Worm (Caenorhabditis elegans) whole organism, late embryonic: ENCODE measurements around the gene ZK1320.9.

Source experiments
- F13H6.1 ChIP-seq: sonication (generic microtip); optimal IDR thresholded peaks from 2 replicates; lab custom pipeline; 2016; ENCODE audit warnings: missing genetic modification characterization, missing compliant biosample characterization
- K09A11.1 ChIP-seq: sonication (generic microtip); optimal IDR thresholded peaks from 2 replicates; lab custom pipeline; 2017; ENCODE audit warnings: antibody characterized with exemption, mild to moderate bottlenecking, missing genetic modification characterization, missing compliant biosample characterization; ENCODE audit not compliant: insufficient read depth
- T23F11.4 ChIP-seq: fragments of 200-800 bp; sonication (Bioruptor generic); optimal IDR thresholded peaks from 2 replicates; lab custom pipeline; 2018; ENCODE audit warnings: mild to moderate bottlenecking, missing genetic modification characterization, missing compliant biosample characterization
- Y22D7AL.16 ChIP-seq: sonication (generic microtip); optimal IDR thresholded peaks from 2 replicates; lab custom pipeline; 2016; ENCODE audit warnings: missing genetic modification characterization, missing compliant biosample characterization
- ahr-1 ChIP-seq: sonication (generic microtip); optimal IDR thresholded peaks from 2 replicates; lab custom pipeline; 2016; ENCODE audit warnings: missing genetic modification characterization, missing compliant biosample characterization
- ceh-14 ChIP-seq: sonication (generic microtip); optimal IDR thresholded peaks from 2 replicates; lab custom pipeline; 2016; ENCODE audit warnings: missing genotype, missing genetic modification characterization, missing compliant biosample characterization
- ceh-19 ChIP-seq: fragments of 200-800 bp; sonication (Bioruptor generic); optimal IDR thresholded peaks from 2 replicates; lab custom pipeline; 2018; ENCODE audit warnings: mild to moderate bottlenecking, missing genetic modification characterization, missing compliant biosample characterization
- ceh-24 ChIP-seq: sonication (generic microtip); optimal IDR thresholded peaks from 2 replicates; lab custom pipeline; 2016; ENCODE audit warnings: mild to moderate bottlenecking, missing genetic modification characterization, missing compliant biosample characterization
- ceh-31 ChIP-seq: sonication (generic microtip); optimal IDR thresholded peaks from 2 replicates; lab custom pipeline; 2016; ENCODE audit warnings: missing genetic modification characterization, missing compliant biosample characterization
- ceh-45 ChIP-seq: fragments of 200-800 bp; sonication (Bioruptor generic); IDR thresholded peaks from 2 replicates; pipeline ENCODE4 v1.3.6; 2022; ENCODE audit warnings: missing genetic modification reagents, missing genetic modification characterization, missing compliant biosample characterization
- ceh-48 ChIP-seq: sonication (generic microtip); optimal IDR thresholded peaks from 2 replicates; lab custom pipeline; 2016; ENCODE audit warnings: missing genetic modification characterization, inconsistent platforms, missing compliant biosample characterization
- ceh-9 ChIP-seq: sonication (generic microtip); optimal IDR thresholded peaks from 2 replicates; lab custom pipeline; 2016; ENCODE audit warnings: mild to moderate bottlenecking, missing genetic modification characterization, inconsistent platforms, missing compliant biosample characterization
- che-1 ChIP-seq: sonication (generic microtip); optimal IDR thresholded peaks from 2 replicates; lab custom pipeline; 2016; ENCODE audit warnings: mild to moderate bottlenecking, missing genetic modification characterization, missing compliant biosample characterization
- elt-2 ChIP-seq: sonication (generic microtip); optimal IDR thresholded peaks from 2 replicates; lab custom pipeline; 2016; ENCODE audit warnings: missing genetic modification reagents, missing genetic modification characterization, missing compliant biosample characterization
- elt-4 ChIP-seq: sonication (generic microtip); optimal IDR thresholded peaks from 2 replicates; lab custom pipeline; 2016; ENCODE audit warnings: missing genetic modification characterization, missing compliant biosample characterization
- ets-4 ChIP-seq: sonication (generic microtip); optimal IDR thresholded peaks from 2 replicates; lab custom pipeline; 2016; ENCODE audit warnings: missing genetic modification characterization, missing compliant biosample characterization
- fkh-10 ChIP-seq: fragments of 150-350 bp; optimal IDR thresholded peaks from 2 replicates; lab custom pipeline; 2014; ENCODE audit warnings: missing biosample characterization, missing genetic modification reagents, missing genetic modification characterization
- fkh-6 ChIP-seq: sonication (generic microtip); optimal IDR thresholded peaks from 2 replicates; lab custom pipeline; 2016; ENCODE audit warnings: missing genetic modification characterization, missing compliant biosample characterization
- hlh-30 ChIP-seq: sonication (generic microtip); optimal IDR thresholded peaks from 2 replicates; lab custom pipeline; 2017; ENCODE audit warnings: antibody characterized with exemption, missing genetic modification characterization, missing compliant biosample characterization; ENCODE audit not compliant: insufficient read depth
- hlh-8 ChIP-seq: sonication (generic microtip); optimal IDR thresholded peaks from 2 replicates; lab custom pipeline; 2016; ENCODE audit warnings: missing genotype, missing genetic modification characterization, missing compliant biosample characterization
- madf-2 ChIP-seq: sonication (generic microtip); optimal IDR thresholded peaks from 2 replicates; lab custom pipeline; 2017; ENCODE audit warnings: missing genetic modification characterization, missing compliant biosample characterization
- mec-3 ChIP-seq: sonication (generic microtip); optimal IDR thresholded peaks from 2 replicates; lab custom pipeline; 2016; ENCODE audit warnings: borderline replicate concordance, missing genetic modification characterization, missing compliant biosample characterization
- nfya-1 ChIP-seq: sonication (generic microtip); optimal IDR thresholded peaks from 2 replicates; lab custom pipeline; 2017; ENCODE audit warnings: missing genetic modification characterization, mild to moderate bottlenecking, missing compliant biosample characterization, antibody characterized with exemption, moderate library complexity
- odd-2 ChIP-seq: sonication (generic microtip); optimal IDR thresholded peaks from 2 replicates; lab custom pipeline; 2017; ENCODE audit warnings: antibody characterized with exemption, mild to moderate bottlenecking, missing genetic modification characterization, missing compliant biosample characterization
- pag-3 ChIP-seq: sonication (generic microtip); optimal IDR thresholded peaks from 2 replicates; lab custom pipeline; 2016; ENCODE audit warnings: missing compliant biosample characterization, missing genetic modification characterization, borderline replicate concordance
- pat-9 ChIP-seq: fragments of 200-800 bp; sonication (Bioruptor generic); optimal IDR thresholded peaks from 2 replicates; lab custom pipeline; 2018; ENCODE audit warnings: mild to moderate bottlenecking, missing genetic modification characterization, moderate library complexity, missing compliant biosample characterization
- pax-1 ChIP-seq: fragments of 150-350 bp; optimal IDR thresholded peaks from 2 replicates; lab custom pipeline; 2014; ENCODE audit warnings: missing biosample characterization, missing genetic modification characterization
- pha-2 ChIP-seq: sonication (generic microtip); optimal IDR thresholded peaks from 2 replicates; lab custom pipeline; 2017; ENCODE audit warnings: mild to moderate bottlenecking, missing genetic modification characterization, missing compliant biosample characterization
- pha-4 ChIP-seq: fragments of 150-350 bp; optimal IDR thresholded peaks from 2 replicates; lab custom pipeline; 2018; ENCODE audit warnings: missing biosample characterization, missing genetic modification reagents, missing genetic modification characterization
- pros-1 ChIP-seq: fragments of 150-350 bp; optimal IDR thresholded peaks from 2 replicates; lab custom pipeline; 2014; ENCODE audit warnings: missing biosample characterization, missing genetic modification reagents, missing genetic modification characterization
- ref-2 ChIP-seq: sonication (generic microtip); optimal IDR thresholded peaks from 2 replicates; lab custom pipeline; 2016; ENCODE audit warnings: missing genetic modification characterization, missing compliant biosample characterization
- sdc-2 ChIP-seq: sonication (generic microtip); optimal IDR thresholded peaks from 2 replicates; lab custom pipeline; 2016; ENCODE audit warnings: missing genotype, missing genetic modification characterization, missing compliant biosample characterization
- sox-4 ChIP-seq: sonication (generic microtip); optimal IDR thresholded peaks from 2 replicates; lab custom pipeline; 2017; ENCODE audit warnings: mild to moderate bottlenecking, missing genetic modification characterization, inconsistent platforms, missing compliant biosample characterization
- tbx-7 ChIP-seq: sonication (generic microtip); optimal IDR thresholded peaks from 2 replicates; lab custom pipeline; 2016; ENCODE audit warnings: missing genotype, missing genetic modification characterization, missing compliant biosample characterization
- ttx-3 ChIP-seq: sonication (generic microtip); optimal IDR thresholded peaks from 2 replicates; lab custom pipeline; 2016; ENCODE audit warnings: missing genetic modification reagents, missing genetic modification characterization, missing compliant biosample characterization
- unc-3 ChIP-seq, 2 experiments: fragments of 200-800 bp in 1 of 2; sonication (Bioruptor generic) in 1 of 2; sonication (generic microtip) in 1 of 2; conservative IDR thresholded peaks in 1 of 2; optimal IDR thresholded peaks in 1 of 2; 2 replicates each; pipeline versions ENCODE4 v1.3.6 to Lab custom; 2016 to 2022; ENCODE audit warnings: missing compliant biosample characterization in 2 of 2, missing genetic modification characterization in 2 of 2, missing genetic modification reagents in 1 of 2
- unc-42 ChIP-seq: sonication (generic microtip); optimal IDR thresholded peaks from 2 replicates; lab custom pipeline; 2016; ENCODE audit warnings: missing genotype, missing genetic modification characterization, missing compliant biosample characterization
- unc-86 ChIP-seq: sonication (generic microtip); optimal IDR thresholded peaks from 2 replicates; lab custom pipeline; 2016; ENCODE audit warnings: missing genetic modification characterization, missing compliant biosample characterization
- zip-5 ChIP-seq: sonication (generic microtip); optimal IDR thresholded peaks from 2 replicates; lab custom pipeline; 2016; ENCODE audit warnings: missing genetic modification characterization, missing compliant biosample characterization

The ZK1320.9 gene

DNA sequence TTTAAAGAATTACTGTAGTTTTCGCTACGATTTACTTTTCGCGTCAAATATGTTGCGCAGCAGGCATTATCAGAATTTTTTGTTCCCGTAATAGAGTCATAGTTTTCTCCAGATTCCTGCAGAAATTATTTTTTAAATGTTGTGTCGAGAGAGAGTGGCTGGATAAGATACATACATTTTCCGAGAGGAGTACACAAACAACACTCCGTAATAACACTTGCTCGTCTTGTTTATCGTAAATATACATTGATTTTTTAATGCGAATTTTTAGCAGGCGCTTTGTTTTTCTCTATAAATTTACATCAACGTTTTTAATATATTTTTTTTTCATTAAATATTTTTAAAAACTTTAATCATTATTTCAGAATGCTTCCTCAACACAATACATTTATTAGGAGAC is 17.6 kb downstream of the ZK1320.9 start, which contains the start of gene taf-8:
taf-8 (plus strand) TSS at position 360 of the 400 bp plus-strand sequence.
- no peak for TF ChIP-seq mec-3 (tag; lab: Kevin White, UChicago)
- TF ChIP-seq sox-4 (tag; lab: Kevin White, UChicago), result no peak
- no peak for TF ChIP-seq fkh-6 (tag; lab: Kevin White, UChicago)
- no peak for TF ChIP-seq unc-3 (GFP tag; conservative IDR thresholded peaks at IDR 0.05; lab: Robert Waterston, UW)
- TF ChIP-seq unc-3 (tag; optimal IDR thresholded peaks at IDR 0.05; lab: Kevin White, UChicago), result no peak
- TF ChIP-seq K09A11.1, result no peak
- no peak for TF ChIP-seq unc-86 (tag; lab: Kevin White, UChicago)
- no peak for TF ChIP-seq madf-2 (tag; lab: Kevin White, UChicago)
- TF ChIP-seq pha-2, result no peak
- no peak for TF ChIP-seq pag-3
- peak; percentile 67 for TF ChIP-seq ceh-48 (tag; lab: Kevin White, UChicago)
- TF ChIP-seq sdc-2 (tag; lab: Kevin White, UChicago), result no peak
- no peak for TF ChIP-seq T23F11.4 (GFP tag; lab: Kevin White, UChicago)
- TF ChIP-seq ref-2, result no peak
- TF ChIP-seq ceh-31, result peak; percentile 1
- no peak for TF ChIP-seq ceh-14 (tag; lab: Kevin White, UChicago)
- no peak for TF ChIP-seq zip-5 (tag; lab: Kevin White, UChicago)
- TF ChIP-seq nfya-1, result no peak
- no peak for TF ChIP-seq ets-4 (tag; lab: Kevin White, UChicago)
- TF ChIP-seq ceh-9 (tag; lab: Kevin White, UChicago), result no peak
- TF ChIP-seq ceh-45 (GFP tag; lab: Robert Waterston, UW), result no peak
- TF ChIP-seq Y22D7AL.16 (tag; lab: Kevin White, UChicago), result no peak
- TF ChIP-seq odd-2 (tag; lab: Kevin White, UChicago), result no peak
- no peak for TF ChIP-seq pax-1
- no peak for TF ChIP-seq ttx-3
- no peak for TF ChIP-seq hlh-30
- TF ChIP-seq elt-2, result peak; percentile 10
- no peak for TF ChIP-seq pha-4 (tag; lab: Kevin White, UChicago)
- TF ChIP-seq che-1 (tag; lab: Kevin White, UChicago), result no peak
- peak; percentile 20 for TF ChIP-seq unc-42 (tag; lab: Kevin White, UChicago)

DNA sequence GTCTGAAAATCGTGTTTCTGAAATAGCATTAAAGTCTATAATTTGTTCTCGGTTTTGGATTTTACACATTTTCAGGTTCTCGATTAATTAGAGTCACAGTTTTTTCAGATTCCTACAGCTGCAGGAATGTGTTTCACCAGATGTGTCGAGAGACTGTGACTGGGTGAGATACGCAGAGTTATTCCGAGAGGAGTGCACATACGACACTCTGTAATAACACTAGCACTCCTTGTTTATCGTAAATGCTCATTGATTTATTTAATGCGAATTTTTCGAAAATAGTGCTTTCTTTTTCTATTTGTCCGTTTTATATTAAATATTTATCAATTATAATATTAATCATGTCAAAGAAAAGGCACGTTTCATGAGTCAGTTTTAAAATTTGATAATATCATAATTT is 19.1 kb downstream of the ZK1320.9 start, which contains the start of gene ZK1320.11:
ZK1320.11 (plus strand) TSS at position 243 of the 400 bp plus-strand sequence.
- TF ChIP-seq ceh-31 (no peak), ceh-24 (tag; lab: Kevin White, UChicago) (no peak), hlh-8 (tag; lab: Kevin White, UChicago) (peak; percentile 43), pat-9 (tag; lab: Kevin White, UChicago) (no peak)

DNA sequence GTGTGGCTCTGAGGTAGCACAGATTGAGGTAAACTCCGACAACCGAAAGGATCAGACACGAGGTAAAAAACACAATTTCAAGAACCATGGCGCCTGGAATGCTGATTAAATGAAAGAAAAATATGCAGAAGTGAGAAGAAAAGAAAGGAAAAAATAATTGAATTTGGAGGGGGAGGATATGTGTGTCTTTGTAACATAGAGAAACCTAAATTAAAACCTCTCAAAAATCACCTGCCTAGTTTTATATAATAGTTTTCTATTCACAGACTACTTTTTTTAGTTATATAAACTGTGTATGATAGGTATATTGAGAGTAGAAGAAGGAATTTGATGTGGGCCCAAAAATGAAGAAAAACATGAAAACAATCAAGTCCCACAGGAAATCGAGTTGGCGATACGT is 20.9 kb downstream of the ZK1320.9 start, which contains the start of gene ZK1320.5:
ZK1320.5 (minus strand) TSS at position 101 of the 400 bp plus-strand sequence.
- TF ChIP-seq elt-4 (tag; lab: Kevin White, UChicago) (no peak), pros-1 (tag; lab: Kevin White, UChicago) (no peak), ceh-19 (GFP tag; lab: Kevin White, UChicago) (no peak), ets-4 (tag; lab: Kevin White, UChicago) (no peak), sox-4 (tag; lab: Kevin White, UChicago) (no peak), fkh-10 (no peak), F13H6.1 (no peak), pag-3 (no peak), ahr-1 (tag; lab: Kevin White, UChicago) (no peak), tbx-7 (tag; lab: Kevin White, UChicago) (no peak), ttx-3 (no peak), madf-2 (tag; lab: Kevin White, UChicago) (no peak)
